Fruit fly (Drosophila melanogaster) whole organism, embryonic: ENCODE measurements around the gene CG31102.

ENCODE experiments used
- CG12769 ChIP-seq: fragments of 200-800 bp; sonication (Bioruptor generic); optimal IDR thresholded peaks from 2 replicates; lab custom pipeline; 2019; ENCODE audit warnings: missing biosample characterization, mild to moderate bottlenecking, missing genetic modification characterization, moderate library complexity
- CG13287 ChIP-seq: fragments of 200-800 bp; sonication (Bioruptor generic); IDR thresholded peaks from 2 replicates; pipeline ENCODE4 v1.3.6; 2022; ENCODE audit warnings: missing biosample characterization, missing genetic modification characterization; ENCODE audit not compliant: partially characterized antibody
- CG13424 ChIP-seq: fragments of 200-800 bp; sonication (Bioruptor generic); optimal IDR thresholded peaks from 2 replicates; lab custom pipeline; 2019; ENCODE audit warnings: missing biosample characterization, mild to moderate bottlenecking, missing genetic modification characterization, moderate library complexity
- CG13775 ChIP-seq: fragments of 200-800 bp; sonication (Bioruptor generic); optimal IDR thresholded peaks from 3 replicates; lab custom pipeline; 2017; ENCODE audit warnings: missing biosample characterization, mild to moderate bottlenecking, missing genetic modification characterization
- CG13894 ChIP-seq: fragments of 200-800 bp; sonication (Bioruptor generic); optimal IDR thresholded peaks from 3 replicates; lab custom pipeline; 2018; ENCODE audit warnings: missing biosample characterization, mild to moderate bottlenecking, missing genetic modification characterization, moderate library complexity
- CG15269 ChIP-seq: fragments of 200-800 bp; sonication (Bioruptor generic); optimal IDR thresholded peaks from 2 replicates; lab custom pipeline; 2018; ENCODE audit warnings: missing biosample characterization, mild to moderate bottlenecking, missing genetic modification characterization, moderate library complexity
- CG17186 ChIP-seq: fragments of 200-800 bp; sonication (Bioruptor generic); optimal IDR thresholded peaks from 3 replicates; lab custom pipeline; 2017; ENCODE audit warnings: missing biosample characterization, missing genetic modification reagents, missing genetic modification characterization
- CG32532 ChIP-seq: fragments of 200-800 bp; sonication (Bioruptor generic); IDR thresholded peaks from 2 replicates; pipeline ENCODE4 v1.3.6; 2022; ENCODE audit warnings: missing biosample characterization, missing genetic modification characterization
- CG3281 ChIP-seq: fragments of 200-800 bp; sonication (Bioruptor generic); optimal IDR thresholded peaks from 3 replicates; lab custom pipeline; 2017; ENCODE audit warnings: missing biosample characterization, mild to moderate bottlenecking, missing genetic modification characterization
- CG3838 ChIP-seq: fragments of 200-800 bp; sonication (Bioruptor generic); optimal IDR thresholded peaks from 3 replicates; lab custom pipeline; 2016; ENCODE audit warnings: missing biosample characterization, missing genetic modification characterization
- CG7839 ChIP-seq: fragments of 200-800 bp; sonication (Bioruptor generic); optimal IDR thresholded peaks from 3 replicates; lab custom pipeline; 2018; ENCODE audit warnings: missing biosample characterization, mild to moderate bottlenecking, missing genetic modification characterization, moderate library complexity
- CG8290 ChIP-seq, 3 experiments: fragments of 200-800 bp; sonication (Bioruptor generic); optimal IDR thresholded peaks; 2 replicates each; lab custom pipeline; 2016 to 2019; ENCODE audit warnings: missing biosample characterization in 3 of 3, missing genetic modification characterization in 3 of 3, mild to moderate bottlenecking in 2 of 3, moderate library complexity in 1 of 3
- CG9727 ChIP-seq: fragments of 200-800 bp; sonication (Bioruptor generic); optimal IDR thresholded peaks from 3 replicates; lab custom pipeline; 2017; ENCODE audit warnings: missing biosample characterization, mild to moderate bottlenecking, missing genetic modification characterization
- CG9876 ChIP-seq: fragments of 200-800 bp; sonication (Bioruptor generic); optimal IDR thresholded peaks from 2 replicates; lab custom pipeline; 2016; ENCODE audit warnings: missing biosample characterization, missing genetic modification characterization
- Dbx ChIP-seq: fragments of 200-800 bp; sonication (Bioruptor generic); IDR thresholded peaks from 3 replicates; pipeline ENCODE4 v1.3.6; 2022; ENCODE audit warnings: missing biosample characterization, missing genetic modification characterization
- Dip3 ChIP-seq: fragments of 200-800 bp; sonication (Bioruptor generic); optimal IDR thresholded peaks from 3 replicates; lab custom pipeline; 2016; ENCODE audit warnings: missing biosample characterization, missing genetic modification characterization
- H15 ChIP-seq: fragments of 200-800 bp; sonication (Bioruptor generic); IDR thresholded peaks from 3 replicates; pipeline ENCODE4 v1.3.6; 2022; ENCODE audit warnings: missing biosample characterization, missing genetic modification characterization
- HLH4C ChIP-seq: fragments of 200-800 bp; sonication (Bioruptor generic); IDR thresholded peaks from 3 replicates; pipeline ENCODE4 v1.3.6; 2022; ENCODE audit warnings: missing biosample characterization, missing genetic modification characterization; ENCODE audit not compliant: partially characterized antibody
- Hr78 ChIP-seq, 2 experiments: fragments of 200-800 bp in 1 of 2; fragments of >200 bp in 1 of 2; sonication (Bioruptor generic) in 1 of 2; optimal IDR thresholded peaks; 2 replicates each; lab custom pipeline; 2017 to 2019; ENCODE audit warnings: missing biosample characterization in 2 of 2, missing genetic modification characterization in 2 of 2, mild to moderate bottlenecking in 1 of 2, moderate library complexity in 1 of 2
- Pdp1 ChIP-seq, 2 experiments: fragments of 200-800 bp; sonication (Bioruptor generic); optimal IDR thresholded peaks; 3 replicates each; lab custom pipeline; 2016; ENCODE audit warnings: missing biosample characterization in 2 of 2, missing genetic modification characterization in 2 of 2, mild to moderate bottlenecking in 1 of 2, moderate library complexity in 1 of 2
- Scr ChIP-seq: fragments of 200-800 bp; sonication (Bioruptor generic); IDR thresholded peaks from 2 replicates; pipeline ENCODE4 v1.3.6; 2022; ENCODE audit warnings: missing biosample characterization, missing genetic modification characterization; ENCODE audit not compliant: partially characterized antibody
- Trl ChIP-seq, 3 experiments: fragments of >200 bp in 2 of 3; fragments of 200-800 bp in 1 of 3; sonication (Bioruptor generic) in 1 of 3; optimal IDR thresholded peaks; 2 replicates in 1 of 3; 3 replicates in 2 of 3; lab custom pipeline; 2016 to 2017; ENCODE audit warnings: missing biosample characterization in 1 of 3, missing genetic modification characterization in 1 of 3
- YL-1 ChIP-seq: fragments of 200-800 bp; sonication (Bioruptor generic); optimal IDR thresholded peaks from 3 replicates; lab custom pipeline; 2017; ENCODE audit warnings: missing biosample characterization, mild to moderate bottlenecking, missing genetic modification characterization
- chinmo ChIP-seq: fragments of 200-800 bp; sonication (Bioruptor generic); IDR thresholded peaks from 4 replicates; pipeline ENCODE4 v1.3.6; 2022; ENCODE audit warnings: missing biosample characterization, missing genetic modification characterization; ENCODE audit not compliant: partially characterized antibody
- exex ChIP-seq: fragments of 200-800 bp; sonication (Bioruptor generic); optimal IDR thresholded peaks from 4 replicates; lab custom pipeline; 2018; ENCODE audit warnings: missing biosample characterization, mild to moderate bottlenecking, missing genetic modification characterization, moderate library complexity
- fd3F ChIP-seq: fragments of 200-800 bp; sonication (Bioruptor generic); optimal IDR thresholded peaks from 2 replicates; lab custom pipeline; 2018; ENCODE audit warnings: missing biosample characterization, mild to moderate bottlenecking, missing genetic modification characterization, moderate library complexity
- fd64A ChIP-seq: fragments of 200-800 bp; sonication (Bioruptor generic); optimal IDR thresholded peaks from 3 replicates; lab custom pipeline; 2018; ENCODE audit warnings: missing biosample characterization, mild to moderate bottlenecking, missing genetic modification characterization
- ham ChIP-seq: fragments of 200-800 bp; sonication (Bioruptor generic); IDR thresholded peaks from 2 replicates; pipeline ENCODE4 v1.3.6; 2022; ENCODE audit warnings: missing biosample characterization, missing genetic modification characterization
- hkb ChIP-seq, 2 experiments: fragments of 200-800 bp in 1 of 2; fragments of >200 bp in 1 of 2; sonication (Bioruptor generic) in 1 of 2; IDR thresholded peaks in 1 of 2; optimal IDR thresholded peaks in 1 of 2; 2 replicates each; pipeline versions ENCODE4 v1.3.6 to Lab custom; 2017 to 2022; ENCODE audit warnings: missing biosample characterization in 1 of 2, missing genetic modification characterization in 1 of 2
- hth ChIP-seq: fragments of >200 bp; optimal IDR thresholded peaks from 2 replicates; lab custom pipeline; 2017; ENCODE audit warnings: inconsistent platforms
- insv ChIP-seq, 2 experiments: fragments of 200-800 bp; sonication (Bioruptor generic); optimal IDR thresholded peaks; 3 replicates each; lab custom pipeline; 2016 to 2018; ENCODE audit warnings: missing biosample characterization in 2 of 2, missing genetic modification characterization in 2 of 2
- kay ChIP-seq: fragments of 200-800 bp; sonication (Bioruptor generic); optimal IDR thresholded peaks from 2 replicates; lab custom pipeline; 2016; ENCODE audit warnings: missing biosample characterization, missing genetic modification characterization
- lbe ChIP-seq: fragments of 200-800 bp; sonication (Bioruptor generic); optimal IDR thresholded peaks from 2 replicates; lab custom pipeline; 2016; ENCODE audit warnings: missing biosample characterization, mild to moderate bottlenecking, missing genetic modification characterization
- mam ChIP-seq: fragments of 200-800 bp; sonication (Bioruptor generic); optimal IDR thresholded peaks from 3 replicates; lab custom pipeline; 2016; ENCODE audit warnings: missing biosample characterization, missing genetic modification characterization
- pfk ChIP-seq: fragments of 200-800 bp; sonication (Bioruptor generic); optimal IDR thresholded peaks from 2 replicates; lab custom pipeline; 2018; ENCODE audit warnings: missing biosample characterization, mild to moderate bottlenecking, missing genetic modification characterization, moderate library complexity
- sug ChIP-seq: fragments of 200-800 bp; optimal IDR thresholded peaks from 2 replicates; lab custom pipeline; 2019; ENCODE audit warnings: missing biosample characterization, mild to moderate bottlenecking, missing genetic modification characterization, moderate library complexity
- zf30C ChIP-seq: fragments of 200-800 bp; sonication (Bioruptor generic); optimal IDR thresholded peaks from 3 replicates; lab custom pipeline; 2018; ENCODE audit warnings: missing biosample characterization, mild to moderate bottlenecking, missing genetic modification characterization

The CG31102 gene

dm6 chr3R:25303857-25304440 is 8.6 kb upstream of the CG31102 start, which contains the start of gene CG31436 (continued):
- TF ChIP-seq Trl (optimal IDR thresholded peaks at IDR 0.05; lab: Kevin White, UChicago) (peak; percentile 44 to 82), Trl (GFP tag; optimal IDR thresholded peaks at IDR 0.05; lab: Kevin White, UChicago) (no peak), CG32532 (GFP tag; lab: Robert Waterston, UW) (no peak), Hr78 (GFP tag; optimal IDR thresholded peaks at IDR 0.05; lab: Kevin White, UChicago) (peak in 1 of 2 experiments; percentile 82), YL-1 (GFP tag; lab: Kevin White, UChicago) (no peak), CG9727 (GFP tag; lab: Kevin White, UChicago) (no peak)
- TF ChIP-seq, all 482 proteins: peak for 17

- TF ChIP-seq lbe (GFP tag; lab: Kevin White, UChicago) (peak; percentile 30), CG13287 (GFP tag; lab: Robert Waterston, UW) (no peak)
These were observed 6.8 kb upstream of the CG31102 start, which contains the start of gene CG31370 for dm6 chr3R:25302239-25302638. Gene CG31370 (plus strand): TSS chr3R:25302464.

- no peak for TF ChIP-seq Scr (GFP tag; lab: Robert Waterston, UW)
- TF ChIP-seq hkb (optimal IDR thresholded peaks at IDR 0.05; lab: Kevin White, UChicago) = no peak
- TF ChIP-seq hkb (GFP tag; IDR thresholded peaks at IDR 0.05; lab: Robert Waterston, UW) = peak; percentile 10; the same call in 1 of the 2 replicates
- peak; percentile 61 for TF ChIP-seq CG12769 (tag; lab: Kevin White, UChicago)
- 0 out of 3 replicates have a peak, but pooled peaks have one; percentile 28 for TF ChIP-seq Dbx (GFP tag; lab: Robert Waterston, UW)
- TF ChIP-seq Dip3 = no peak
- TF ChIP-seq H15 = no peak
- peak; percentile 97 for TF ChIP-seq sug
- peak; percentile 23 for TF ChIP-seq exex (tag; lab: Kevin White, UChicago)
- peak in 1 of 2 experiments; percentile 19 for TF ChIP-seq Trl (optimal IDR thresholded peaks at IDR 0.05; lab: Kevin White, UChicago)
- no peak for TF ChIP-seq Trl (GFP tag; optimal IDR thresholded peaks at IDR 0.05; lab: Kevin White, UChicago)
- TF ChIP-seq CG15269 (tag; lab: Kevin White, UChicago) = peak; percentile 41
- TF ChIP-seq CG13424 (tag; lab: Kevin White, UChicago) = no peak
- no peak for TF ChIP-seq CG9876 (GFP tag; lab: Kevin White, UChicago)
- TF ChIP-seq chinmo (GFP tag; lab: Robert Waterston, UW) = peak; percentile 57; the same call in 1 of the 4 replicates
- TF ChIP-seq CG13894 (tag; lab: Kevin White, UChicago) = peak; percentile 30
- no peak for TF ChIP-seq hth (lab: Kevin White, UChicago)
- no peak for TF ChIP-seq CG8290 (GFP tag; optimal IDR thresholded peaks at IDR 0.05; lab: Kevin White, UChicago)
- peak in 1 of 2 experiments; percentile 4 for TF ChIP-seq CG8290 (tag; optimal IDR thresholded peaks at IDR 0.05; lab: Kevin White, UChicago)
These were observed 5.2 kb upstream of the CG31102 start, which contains the start of gene CG13659 for dm6 chr3R:25300575-25300974. Gene CG13659 (plus strand): TSS chr3R:25300891.

dm6 chr3R:25299507-25299964 is 4.1 kb upstream of the CG31102 start, which contains the start of gene CG31288:
Gene CG31288 (minus strand): TSS chr3R:25299557.
- TF ChIP-seq CG9876 (GFP tag; lab: Kevin White, UChicago) = no peak
- TF ChIP-seq CG13775 = no peak
- peak; percentile 46 for TF ChIP-seq exex (tag; lab: Kevin White, UChicago)
- TF ChIP-seq zf30C (GFP tag; lab: Kevin White, UChicago) = no peak

DNA sequence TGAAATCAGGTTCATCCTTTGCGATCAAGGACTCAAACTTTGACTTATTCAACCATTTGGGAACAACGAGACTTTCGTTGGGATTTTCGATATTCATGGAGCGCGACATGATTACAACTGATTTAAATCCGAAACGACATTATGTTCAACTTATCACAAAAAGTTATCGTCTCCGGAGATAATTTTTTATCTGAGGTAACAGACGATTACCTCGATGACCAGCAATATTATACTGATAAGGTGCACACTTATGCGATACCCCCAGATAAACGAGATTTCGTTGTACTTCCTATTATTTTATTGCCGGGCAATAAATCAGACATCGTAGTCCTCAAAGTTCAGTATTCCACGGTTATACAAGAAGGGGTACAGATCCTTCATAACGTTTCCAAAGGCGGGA is 2.3 kb upstream of the CG31102 start, which contains the start of gene CG31097:
Gene CG31097 (minus strand): TSS at position 101 of the 400 bp plus-strand sequence.
- TF ChIP-seq CG3838 = no peak
- TF ChIP-seq exex (tag; lab: Kevin White, UChicago) = peak; percentile 4

DNA sequence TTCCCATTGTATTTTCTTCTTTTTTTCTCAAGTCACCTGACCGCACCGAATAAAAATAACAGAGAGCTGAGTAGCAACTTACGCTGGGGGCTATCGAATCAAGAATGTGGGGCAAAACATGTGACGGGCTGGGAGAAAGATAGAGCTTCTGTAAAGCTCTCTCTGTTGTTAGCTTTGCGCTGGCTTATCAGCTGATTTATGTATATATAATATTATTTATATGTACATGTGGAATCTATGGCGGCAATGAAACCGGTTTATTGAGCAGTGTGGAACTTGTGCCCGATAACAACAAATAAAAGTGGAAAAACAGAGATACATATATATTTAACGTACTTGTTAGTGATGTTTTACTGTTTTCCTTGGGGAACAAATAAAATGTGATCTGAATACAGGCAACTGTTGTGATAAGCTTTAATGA is 2.5 kb downstream of the CG31102 start, which contains the start of gene CG31098:
Gene CG31098 (minus strand): TSS at position 114 of the 421 bp plus-strand sequence.
- TF ChIP-seq fd3F (GFP tag; lab: Kevin White, UChicago) (no peak), pfk (GFP tag; lab: Kevin White, UChicago) (peak; percentile 47), ham (GFP tag; lab: Robert Waterston, UW) (no peak), Pdp1 (GFP tag; optimal IDR thresholded peaks at IDR 0.05; lab: Kevin White, UChicago) (peak in 1 of 2 experiments; percentile 39), CG7839 (tag; lab: Kevin White, UChicago) (no peak), mam (GFP tag; lab: Kevin White, UChicago) (no peak), CG3281 (GFP tag; lab: Kevin White, UChicago) (peak; percentile 53), kay (GFP tag; lab: Kevin White, UChicago) (no peak), fd64A (GFP tag; lab: Kevin White, UChicago) (no peak), insv (GFP tag; optimal IDR thresholded peaks at IDR 0.05; lab: Kevin White, UChicago) (no peak), HLH4C (GFP tag; lab: Robert Waterston, UW) (no peak), CG17186 (GFP tag; lab: Kevin White, UChicago) (no peak)
